Worm (Caenorhabditis elegans) whole organism, L3 larva: ENCODE data around the gene F14E5.8.

Source experiments
- R02D3.7 ChIP-seq: fragments of 150-350 bp; optimal IDR thresholded peaks from 2 replicates; lab custom pipeline; 2014; ENCODE audit warnings: missing biosample characterization, missing genetic modification characterization
- aly-2 ChIP-seq: fragments of 150-350 bp; optimal IDR thresholded peaks from 2 replicates; lab custom pipeline; 2014; ENCODE audit warnings: missing biosample characterization, missing genetic modification characterization
- ceh-28 ChIP-seq: fragments of 150-350 bp; optimal IDR thresholded peaks from 2 replicates; lab custom pipeline; 2014; ENCODE audit warnings: missing biosample characterization, missing genetic modification reagents, missing genetic modification characterization
- ceh-82 ChIP-seq: fragments of 150-350 bp; optimal IDR thresholded peaks from 2 replicates; lab custom pipeline; 2014; ENCODE audit warnings: missing biosample characterization, missing genetic modification characterization
- ceh-9 ChIP-seq: sonication (generic microtip); optimal IDR thresholded peaks from 2 replicates; lab custom pipeline; 2018; ENCODE audit warnings: missing biosample characterization, missing genetic modification characterization
- daf-12 ChIP-seq: fragments of 150-350 bp; optimal IDR thresholded peaks from 2 replicates; lab custom pipeline; 2014; ENCODE audit warnings: missing biosample characterization, missing genetic modification reagents, missing genetic modification characterization
- egl-5 ChIP-seq: fragments of 150-350 bp; optimal IDR thresholded peaks from 2 replicates; lab custom pipeline; 2017; ENCODE audit warnings: missing biosample characterization, missing genetic modification reagents, missing genetic modification characterization, inconsistent platforms
- elt-1 ChIP-seq: fragments of 150-350 bp; optimal IDR thresholded peaks from 2 replicates; lab custom pipeline; 2014; ENCODE audit warnings: missing biosample characterization, missing genetic modification characterization
- elt-2 ChIP-seq: sonication (generic microtip); optimal IDR thresholded peaks from 2 replicates; lab custom pipeline; 2016; ENCODE audit warnings: missing genetic modification reagents, mild to moderate bottlenecking, missing genetic modification characterization, missing compliant biosample characterization
- elt-3 ChIP-seq, 3 experiments: fragments of 150-350 bp in 1 of 3; sonication (generic microtip) in 2 of 3; optimal IDR thresholded peaks; 2 replicates in 2 of 3; 4 replicates in 1 of 3; lab custom pipeline; 2014 to 2017; ENCODE audit warnings: missing biosample characterization in 3 of 3, missing genetic modification characterization in 3 of 3
- eor-1 ChIP-seq, 2 experiments: fragments of 150-350 bp; optimal IDR thresholded peaks; 2 replicates each; lab custom pipeline; 2014 to 2018; ENCODE audit warnings: missing biosample characterization in 2 of 2, missing genetic modification characterization in 2 of 2
- fkh-10 ChIP-seq: sonication (generic microtip); optimal IDR thresholded peaks from 2 replicates; lab custom pipeline; 2017; ENCODE audit warnings: missing biosample characterization, missing genetic modification reagents, missing genetic modification characterization
- fkh-2 ChIP-seq: fragments of 150-350 bp; optimal IDR thresholded peaks from 2 replicates; lab custom pipeline; 2014; ENCODE audit warnings: missing biosample characterization, missing genetic modification reagents, missing genetic modification characterization
- fos-1 ChIP-seq: fragments of 150-350 bp; optimal IDR thresholded peaks from 2 replicates; lab custom pipeline; 2014; ENCODE audit warnings: missing biosample characterization, missing genetic modification characterization
- hmg-11 ChIP-seq: sonication (generic microtip); optimal IDR thresholded peaks from 2 replicates; lab custom pipeline; 2016; ENCODE audit warnings: missing genetic modification characterization, missing compliant biosample characterization
- jun-1 ChIP-seq: fragments of 150-350 bp; optimal IDR thresholded peaks from 2 replicates; lab custom pipeline; 2014; ENCODE audit warnings: missing biosample characterization, missing genetic modification reagents, missing genetic modification characterization
- lin-15B ChIP-seq: fragments of 150-350 bp; optimal IDR thresholded peaks from 2 replicates; lab custom pipeline; 2014; ENCODE audit warnings: missing biosample characterization, missing genetic modification characterization
- lin-39 ChIP-seq: fragments of 150-350 bp; optimal IDR thresholded peaks from 2 replicates; lab custom pipeline; 2018; ENCODE audit warnings: missing biosample characterization, missing genetic modification reagents, missing genetic modification characterization
- lsy-12 ChIP-seq: sonication (generic microtip); optimal IDR thresholded peaks from 2 replicates; lab custom pipeline; 2016; ENCODE audit warnings: mild to moderate bottlenecking, missing genetic modification characterization, missing compliant biosample characterization
- mdl-1 ChIP-seq: fragments of 150-350 bp; optimal IDR thresholded peaks from 2 replicates; lab custom pipeline; 2014; ENCODE audit warnings: missing biosample characterization, missing genetic modification characterization
- nfya-1 ChIP-seq: sonication (generic microtip); optimal IDR thresholded peaks from 2 replicates; lab custom pipeline; 2017; ENCODE audit warnings: missing genetic modification characterization, mild to moderate bottlenecking, missing compliant biosample characterization, antibody characterized with exemption, moderate library complexity; ENCODE audit not compliant: insufficient read depth
- nhr-12 ChIP-seq: fragments of 150-350 bp; optimal IDR thresholded peaks from 2 replicates; lab custom pipeline; 2014; ENCODE audit warnings: missing biosample characterization, missing genetic modification characterization
- nhr-23 ChIP-seq: fragments of 150-350 bp; optimal IDR thresholded peaks from 2 replicates; lab custom pipeline; 2014; ENCODE audit warnings: missing biosample characterization, missing genetic modification reagents, missing genetic modification characterization
- nhr-237 ChIP-seq: fragments of 150-350 bp; optimal IDR thresholded peaks from 2 replicates; lab custom pipeline; 2014; ENCODE audit warnings: missing biosample characterization, missing genetic modification characterization
- nhr-25 ChIP-seq: sonication (generic microtip); optimal IDR thresholded peaks from 2 replicates; lab custom pipeline; 2017; ENCODE audit warnings: missing biosample characterization, missing genetic modification characterization
- nhr-28 ChIP-seq: fragments of 150-350 bp; optimal IDR thresholded peaks from 2 replicates; lab custom pipeline; 2014; ENCODE audit warnings: missing biosample characterization, missing genetic modification characterization
- nhr-43 ChIP-seq: sonication (generic microtip); optimal IDR thresholded peaks from 2 replicates; lab custom pipeline; 2016; ENCODE audit warnings: mild to moderate bottlenecking, missing genetic modification characterization, missing compliant biosample characterization; ENCODE audit not compliant: poor library complexity, severe bottlenecking
- nhr-76 ChIP-seq: fragments of 150-350 bp; sonication (generic microtip); optimal IDR thresholded peaks from 5 replicates; lab custom pipeline; 2014; ENCODE audit warnings: missing biosample characterization, missing genetic modification characterization
- nhr-77 ChIP-seq: fragments of 150-350 bp; optimal IDR thresholded peaks from 2 replicates; lab custom pipeline; 2014; ENCODE audit warnings: missing biosample characterization, missing genetic modification characterization
- pha-4 ChIP-seq: fragments of 150-350 bp; optimal IDR thresholded peaks from 2 replicates; lab custom pipeline; 2014; ENCODE audit warnings: missing biosample characterization, missing genetic modification reagents, missing genetic modification characterization
- pqm-1 ChIP-seq: fragments of 150-350 bp; optimal IDR thresholded peaks from 2 replicates; lab custom pipeline; 2017; ENCODE audit warnings: missing biosample characterization, missing genetic modification characterization, inconsistent platforms
- skn-1 ChIP-seq: fragments of 150-350 bp; optimal IDR thresholded peaks from 2 replicates; lab custom pipeline; 2014; ENCODE audit warnings: missing biosample characterization, missing genetic modification characterization
- snpc-4 ChIP-seq: fragments of 150-350 bp; optimal IDR thresholded peaks from 2 replicates; lab custom pipeline; 2014; ENCODE audit warnings: missing biosample characterization, missing genetic modification characterization
- tbx-2 ChIP-seq: sonication (generic microtip); optimal IDR thresholded peaks from 2 replicates; lab custom pipeline; 2016; ENCODE audit warnings: mild to moderate bottlenecking, missing genetic modification characterization, missing compliant biosample characterization
- unc-39 ChIP-seq: sonication (generic microtip); optimal IDR thresholded peaks from 4 replicates; lab custom pipeline; 2017; ENCODE audit warnings: missing biosample characterization, missing genetic modification characterization
- unc-62 ChIP-seq: fragments of 150-350 bp; sonication (generic microtip); optimal IDR thresholded peaks from 4 replicates; lab custom pipeline; 2014; ENCODE audit warnings: missing biosample characterization, missing genetic modification reagents, missing genetic modification characterization
- ztf-11 ChIP-seq: fragments of 150-350 bp; optimal IDR thresholded peaks from 2 replicates; lab custom pipeline; 2014; ENCODE audit warnings: missing biosample characterization, missing genetic modification characterization
- ztf-4 ChIP-seq: fragments of 150-350 bp; optimal IDR thresholded peaks from 2 replicates; lab custom pipeline; 2014; ENCODE audit warnings: missing biosample characterization, missing genetic modification characterization

The F14E5.8 gene

DNA sequence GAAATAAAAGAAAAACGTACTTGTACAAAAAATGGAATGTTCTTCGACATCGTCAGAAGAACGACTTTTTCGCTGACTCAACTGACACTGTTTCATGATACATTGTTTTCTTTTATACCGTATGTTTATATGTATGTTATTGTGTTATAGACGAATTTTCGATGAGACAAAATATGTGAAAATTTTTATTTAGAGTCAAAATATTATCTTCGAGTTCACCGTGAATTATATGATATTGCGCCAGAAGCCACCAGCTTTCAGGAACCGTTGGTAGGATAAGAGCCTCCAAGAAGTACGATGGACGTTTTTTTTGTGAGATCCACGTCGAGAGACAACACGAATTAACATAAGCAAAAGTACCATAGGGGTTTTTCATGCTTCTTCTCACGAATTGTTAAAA lies 36.2 kb downstream of the F14E5.8 start, which contains the start of gene F22B5.6:
F22B5.6 (minus strand) TSS at position 101 of the 400 bp plus-strand sequence.
- TF ChIP-seq R02D3.7 (tag; lab: Kevin White, UChicago), result no peak
- TF ChIP-seq nfya-1 (tag; lab: Kevin White, UChicago), result no peak
- TF ChIP-seq pqm-1, result no peak
- no peak for TF ChIP-seq lin-39 (tag; lab: Kevin White, UChicago)
- no peak for TF ChIP-seq nhr-237
- no peak for TF ChIP-seq ztf-4 (tag; lab: Kevin White, UChicago)
- no peak for TF ChIP-seq snpc-4
- no peak for TF ChIP-seq nhr-28 (tag; lab: Kevin White, UChicago)
- TF ChIP-seq fkh-2 (tag; lab: Kevin White, UChicago), result no peak
- no peak for TF ChIP-seq nhr-12 (tag; lab: Kevin White, UChicago)
- TF ChIP-seq fkh-10 (GFP tag; lab: Kevin White, UChicago), result no peak
- TF ChIP-seq mdl-1 (tag; lab: Kevin White, UChicago), result no peak
- TF ChIP-seq eor-1 (tag; optimal IDR thresholded peaks at IDR 0.05; lab: Kevin White, UChicago), result no peak
- TF ChIP-seq, all 47 proteins: peak for 0

DNA sequence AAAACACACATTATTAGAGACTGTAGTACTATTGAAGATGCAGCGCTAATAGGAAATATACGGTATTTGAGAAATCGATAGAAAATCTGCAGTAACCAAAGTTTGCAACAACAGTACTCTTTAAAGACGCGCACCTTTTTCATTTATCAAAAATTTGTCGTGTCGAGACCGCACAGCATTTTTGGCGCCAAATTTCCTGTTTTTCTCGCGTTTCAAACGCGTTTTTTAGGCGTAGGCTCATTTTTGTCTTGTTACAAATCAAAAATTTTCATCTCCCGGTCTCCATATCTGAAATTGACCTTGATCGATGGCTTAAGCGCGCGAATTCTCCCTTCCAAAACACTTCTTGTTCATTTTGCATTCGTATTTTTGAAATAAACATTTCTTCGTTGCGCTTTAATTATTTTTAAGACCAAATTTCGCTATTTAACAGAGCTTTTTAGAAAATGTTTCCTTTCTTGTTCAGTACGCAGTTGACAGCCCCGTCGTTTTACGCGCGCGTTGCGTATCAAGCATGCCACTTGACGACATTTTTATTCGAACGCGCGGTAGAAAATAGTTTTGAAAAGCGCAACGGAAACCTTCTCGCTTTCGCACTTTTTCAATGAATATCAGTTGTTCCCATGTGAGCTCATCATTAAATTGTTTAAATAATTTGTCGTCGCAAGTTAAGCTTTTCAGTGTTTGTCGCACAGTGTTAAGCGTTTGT lies 36.9 kb downstream of the F14E5.8 start:
- TF ChIP-seq elt-3 (tag; optimal IDR thresholded peaks at IDR 0.05; lab: Kevin White, UChicago) (no peak), jun-1 (tag; lab: Kevin White, UChicago) (no peak), ceh-9 (tag; lab: Kevin White, UChicago) (no peak), skn-1 (tag; lab: Kevin White, UChicago) (no peak), fkh-10 (GFP tag; lab: Kevin White, UChicago) (no peak), nfya-1 (tag; lab: Kevin White, UChicago) (no peak), R02D3.7 (tag; lab: Kevin White, UChicago) (no peak), nhr-77 (tag; lab: Kevin White, UChicago) (no peak), unc-62 (GFP tag; lab: Kevin White, UChicago) (no peak), elt-2 (no peak), mdl-1 (tag; lab: Kevin White, UChicago) (no peak), daf-12 (tag; lab: Kevin White, UChicago) (no peak), aly-2 (tag; lab: Kevin White, UChicago) (no peak), elt-1 (tag; lab: Kevin White, UChicago) (no peak), eor-1 (tag; optimal IDR thresholded peaks at IDR 0.05; lab: Kevin White, UChicago) (no peak), nhr-25 (tag; lab: Kevin White, UChicago) (no peak), nhr-237 (no peak)

- peak; percentile 34 for TF ChIP-seq lin-15B (tag; lab: Kevin White, UChicago)
- TF ChIP-seq pha-4 (tag; lab: Kevin White, UChicago), result peak; percentile 20
- no peak for TF ChIP-seq aly-2 (tag; lab: Kevin White, UChicago)
- TF ChIP-seq nhr-23 (tag; lab: Kevin White, UChicago), result peak; percentile 14
- TF ChIP-seq unc-62 (GFP tag; lab: Kevin White, UChicago), result no peak
- TF ChIP-seq R02D3.7 (tag; lab: Kevin White, UChicago), result no peak
- TF ChIP-seq ceh-82 (tag; lab: Kevin White, UChicago), result no peak
- TF ChIP-seq nhr-28 (tag; lab: Kevin White, UChicago), result no peak
- no peak for TF ChIP-seq nhr-76
- TF ChIP-seq ceh-28, result peak; percentile 32
- no peak for TF ChIP-seq unc-39 (tag; lab: Kevin White, UChicago)
- TF ChIP-seq lin-39 (tag; lab: Kevin White, UChicago), result peak; percentile 54
- peak; percentile 33 for TF ChIP-seq hmg-11 (tag; lab: Kevin White, UChicago)
- peak; percentile 39 for TF ChIP-seq nfya-1 (tag; lab: Kevin White, UChicago)
- no peak for TF ChIP-seq skn-1 (tag; lab: Kevin White, UChicago)
- TF ChIP-seq nhr-12 (tag; lab: Kevin White, UChicago), result no peak
Measured at ce11 chrII:8457438-8457837, 37.5 kb downstream of the F14E5.8 start, which contains the start of gene zyg-9. Gene zyg-9 (plus strand): TSS chrII:8457818.

DNA sequence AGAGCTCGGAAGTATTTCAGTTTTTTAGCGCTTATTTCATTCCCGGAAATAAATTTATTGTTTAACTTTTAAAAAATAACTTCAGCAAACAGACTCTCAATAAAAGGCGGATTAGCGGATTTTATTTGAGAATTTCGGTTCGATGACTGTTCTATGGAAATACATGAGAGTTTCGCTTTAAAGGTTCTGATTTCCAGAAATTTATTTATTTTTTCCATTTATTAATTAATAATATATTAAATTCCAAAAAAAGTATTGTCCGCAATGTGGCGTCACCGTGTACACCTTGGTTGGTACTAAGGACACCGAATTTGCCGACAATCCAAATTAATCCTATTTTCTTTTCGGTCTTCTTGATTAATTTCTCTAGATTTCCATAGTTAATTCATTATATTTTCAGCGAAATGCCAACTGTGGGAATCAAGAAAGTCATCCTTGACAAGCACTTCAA lies 44.6 kb downstream of the F14E5.8 start, which contains the start of gene fars-3:
fars-3 (plus strand) TSS at position 401 of the 451 bp plus-strand sequence.
- TF ChIP-seq elt-2 (peak; percentile 22), eor-1 (tag; optimal IDR thresholded peaks at IDR 0.05; lab: Kevin White, UChicago) (no peak), ztf-11 (tag; lab: Kevin White, UChicago) (no peak), nhr-76 (no peak), hmg-11 (tag; lab: Kevin White, UChicago) (no peak), nhr-23 (tag; lab: Kevin White, UChicago) (peak; percentile 52), skn-1 (tag; lab: Kevin White, UChicago) (no peak), egl-5 (tag; lab: Kevin White, UChicago) (no peak), ztf-4 (tag; lab: Kevin White, UChicago) (no peak), pha-4 (tag; lab: Kevin White, UChicago) (peak; percentile 56), nhr-12 (tag; lab: Kevin White, UChicago) (no peak), aly-2 (tag; lab: Kevin White, UChicago) (no peak), tbx-2 (tag; lab: Kevin White, UChicago) (no peak), fos-1 (tag; lab: Kevin White, UChicago) (no peak), ceh-82 (tag; lab: Kevin White, UChicago) (no peak), lsy-12 (tag; lab: Kevin White, UChicago) (no peak), lin-15B (tag; lab: Kevin White, UChicago) (peak; percentile 8), nhr-43 (peak; percentile 6)
